Worm (Caenorhabditis elegans) whole organism, young adult: Measurements from ENCODE around the gene lact-5.

Source experiments
- D2030.7 ChIP-seq: fragments of 200-800 bp; sonication (Bioruptor generic); IDR thresholded peaks from 2 replicates; pipeline ENCODE4 v1.3.6; 2022; ENCODE audit warnings: missing genetic modification reagents, missing genetic modification characterization, missing compliant biosample characterization
- ceh-27 ChIP-seq: fragments of 200-800 bp; sonication (Bioruptor generic); optimal IDR thresholded peaks from 2 replicates; lab custom pipeline; 2018; ENCODE audit warnings: mild to moderate bottlenecking, missing genetic modification characterization, moderate library complexity, missing compliant biosample characterization
- ceh-40 ChIP-seq: fragments of 200-800 bp; sonication (Bioruptor generic); IDR thresholded peaks from 2 replicates; pipeline ENCODE4 v1.3.6; 2022; ENCODE audit warnings: missing genetic modification characterization, missing compliant biosample characterization
- dpl-1 ChIP-seq: fragments of 150-350 bp; optimal IDR thresholded peaks from 2 replicates; lab custom pipeline; 2014; ENCODE audit warnings: missing biosample characterization, missing genetic modification reagents, missing genetic modification characterization
- egl-44 ChIP-seq: fragments of 200-800 bp; sonication (Bioruptor generic); IDR thresholded peaks from 2 replicates; pipeline ENCODE4 v1.3.6; 2022; ENCODE audit warnings: missing genetic modification reagents, missing genetic modification characterization, missing compliant biosample characterization
- snpc-4 ChIP-seq, 5 experiments: fragments of 150-350 bp in 1 of 5; sonication (generic microtip) in 4 of 5; optimal IDR thresholded peaks; 2 replicates each; lab custom pipeline; 2014 to 2018; ENCODE audit warnings: missing genetic modification characterization in 5 of 5, missing biosample characterization in 3 of 5, antibody characterized with exemption in 2 of 5, mild to moderate bottlenecking in 2 of 5, missing compliant biosample characterization in 2 of 5, missing genotype in 2 of 5, moderate library complexity in 2 of 5, missing genetic modification reagents in 1 of 5

ce11 chrII:4818780-4819179 lies 2.8 kb downstream of the lact-5 start:
- no peak for TF ChIP-seq dpl-1
- TF ChIP-seq ceh-40 (GFP tag; lab: Robert Waterston, UW), result no peak
- no peak for TF ChIP-seq egl-44 (GFP tag; lab: Robert Waterston, UW)
- TF ChIP-seq ceh-27 (GFP tag; lab: Kevin White, UChicago), result no peak
- no peak for TF ChIP-seq D2030.7 (GFP tag; lab: Robert Waterston, UW)
- no peak for TF ChIP-seq snpc-4 (GFP tag; optimal IDR thresholded peaks at IDR 0.05; lab: Kevin White, UChicago)
- TF ChIP-seq snpc-4 (tag; optimal IDR thresholded peaks at IDR 0.05; lab: Kevin White, UChicago), result no peak
